Fruit fly (Drosophila melanogaster) whole organism, embryonic: ENCODE measurements around the gene lectin-33A.

Source experiments
- Atf6 ChIP-seq: fragments of 200-800 bp; sonication (Bioruptor generic); IDR thresholded peaks from 2 replicates; pipeline ENCODE4 v1.3.6; 2022; ENCODE audit warnings: missing biosample characterization, missing genetic modification characterization
- B-H1 ChIP-seq: fragments of 200-800 bp; sonication (Bioruptor generic); IDR thresholded peaks from 3 replicates; pipeline ENCODE4 v1.3.6; 2022; ENCODE audit warnings: missing biosample characterization, missing genetic modification characterization
- BEAF-32 ChIP-seq: fragments of 200-800 bp; sonication (Bioruptor generic); optimal IDR thresholded peaks from 3 replicates; lab custom pipeline; 2017; ENCODE audit warnings: missing biosample characterization, missing genetic modification characterization, mild to moderate bottlenecking, moderate library complexity, missing genetic modification reagents
- Bdp1 ChIP-seq: fragments of 200-800 bp; sonication (Bioruptor generic); optimal IDR thresholded peaks from 3 replicates; lab custom pipeline; 2016; ENCODE audit warnings: missing biosample characterization, missing genetic modification characterization
- CG10654 ChIP-seq: fragments of 200-800 bp; sonication (Bioruptor generic); optimal IDR thresholded peaks from 2 replicates; lab custom pipeline; 2016; ENCODE audit warnings: missing biosample characterization, missing genetic modification characterization
- CG10959 ChIP-seq: fragments of 200-800 bp; sonication (Bioruptor generic); IDR thresholded peaks from 2 replicates; pipeline ENCODE4 v1.3.6; 2022; ENCODE audit warnings: missing biosample characterization, missing genetic modification characterization
- CG13123 ChIP-seq: fragments of 200-800 bp; sonication (Bioruptor generic); optimal IDR thresholded peaks from 2 replicates; lab custom pipeline; 2016; ENCODE audit warnings: missing biosample characterization, missing genetic modification characterization
- CG15479 ChIP-seq: fragments of 200-800 bp; sonication (Bioruptor generic); optimal IDR thresholded peaks from 3 replicates; lab custom pipeline; 2019; ENCODE audit warnings: missing biosample characterization, mild to moderate bottlenecking, missing genetic modification characterization, moderate library complexity
- CG17186 ChIP-seq: fragments of 200-800 bp; sonication (Bioruptor generic); optimal IDR thresholded peaks from 3 replicates; lab custom pipeline; 2017; ENCODE audit warnings: missing biosample characterization, missing genetic modification reagents, missing genetic modification characterization
- CG2116 ChIP-seq: fragments of 200-800 bp; sonication (Bioruptor generic); optimal IDR thresholded peaks from 3 replicates; lab custom pipeline; 2018; ENCODE audit warnings: missing biosample characterization, mild to moderate bottlenecking, missing genetic modification characterization
- CG32767 ChIP-seq: fragments of 200-800 bp; sonication (Bioruptor generic); IDR thresholded peaks from 2 replicates; pipeline ENCODE4 v1.3.6; 2022; ENCODE audit warnings: missing biosample characterization, missing genetic modification characterization
- CG33557 ChIP-seq: fragments of 200-800 bp; sonication (Bioruptor generic); optimal IDR thresholded peaks from 2 replicates; lab custom pipeline; 2019; ENCODE audit warnings: missing biosample characterization, mild to moderate bottlenecking, missing genetic modification characterization, moderate library complexity
- CG34224 ChIP-seq: fragments of 200-800 bp; sonication (Bioruptor generic); IDR thresholded peaks from 3 replicates; pipeline ENCODE4 v1.3.6; 2022; ENCODE audit warnings: missing biosample characterization, missing genetic modification characterization; ENCODE audit not compliant: partially characterized antibody
- CG3995 ChIP-seq: fragments of 200-800 bp; sonication (Bioruptor generic); optimal IDR thresholded peaks from 3 replicates; lab custom pipeline; 2016; ENCODE audit warnings: missing biosample characterization, missing genetic modification characterization
- CG6683 ChIP-seq: fragments of 200-800 bp; sonication (Bioruptor generic); optimal IDR thresholded peaks from 2 replicates; lab custom pipeline; 2017; ENCODE audit warnings: missing biosample characterization, mild to moderate bottlenecking, missing genetic modification characterization, missing genetic modification reagents
- CG8290 ChIP-seq, 3 experiments: fragments of 200-800 bp; sonication (Bioruptor generic); optimal IDR thresholded peaks; 2 replicates each; lab custom pipeline; 2016 to 2019; ENCODE audit warnings: missing biosample characterization in 3 of 3, missing genetic modification characterization in 3 of 3, mild to moderate bottlenecking in 2 of 3, moderate library complexity in 1 of 3
- CG9727 ChIP-seq: fragments of 200-800 bp; sonication (Bioruptor generic); optimal IDR thresholded peaks from 3 replicates; lab custom pipeline; 2017; ENCODE audit warnings: missing biosample characterization, mild to moderate bottlenecking, missing genetic modification characterization
- Dad ChIP-seq: fragments of 200-800 bp; sonication (Bioruptor generic); optimal IDR thresholded peaks from 3 replicates; lab custom pipeline; 2016; ENCODE audit warnings: missing biosample characterization, missing genetic modification characterization
- Dip3 ChIP-seq: fragments of 200-800 bp; sonication (Bioruptor generic); optimal IDR thresholded peaks from 3 replicates; lab custom pipeline; 2016; ENCODE audit warnings: missing biosample characterization, missing genetic modification characterization
- Drgx ChIP-seq: fragments of 200-800 bp; sonication (Bioruptor generic); IDR thresholded peaks from 2 replicates; pipeline ENCODE4 v1.3.6; 2022; ENCODE audit warnings: missing biosample characterization, missing genetic modification characterization
- E2f1 ChIP-seq: fragments of 200-800 bp; sonication (Bioruptor generic); IDR thresholded peaks from 2 replicates; pipeline ENCODE4 v1.3.6; 2022; ENCODE audit warnings: missing biosample characterization, missing genetic modification characterization
- Fer3 ChIP-seq: fragments of 200-800 bp; sonication (Bioruptor generic); optimal IDR thresholded peaks from 2 replicates; lab custom pipeline; 2018; ENCODE audit warnings: missing biosample characterization, mild to moderate bottlenecking, missing genetic modification characterization, moderate library complexity
- GATAe ChIP-seq: fragments of 200-800 bp; sonication (Bioruptor generic); conservative IDR thresholded peaks from 2 replicates; pipeline ENCODE4 v1.3.6; 2022; ENCODE audit warnings: missing biosample characterization, missing genetic modification characterization
- Hr51 ChIP-seq, 2 experiments: fragments of 200-800 bp; sonication (Bioruptor generic); optimal IDR thresholded peaks; 2 replicates in 1 of 2; 3 replicates in 1 of 2; lab custom pipeline; 2016 to 2018; ENCODE audit warnings: missing biosample characterization in 2 of 2, missing genetic modification characterization in 2 of 2, mild to moderate bottlenecking in 1 of 2, moderate library complexity in 1 of 2
- Hr78 ChIP-seq, 2 experiments: fragments of 200-800 bp in 1 of 2; fragments of >200 bp in 1 of 2; sonication (Bioruptor generic) in 1 of 2; optimal IDR thresholded peaks; 2 replicates each; lab custom pipeline; 2017 to 2019; ENCODE audit warnings: missing biosample characterization in 2 of 2, missing genetic modification characterization in 2 of 2, mild to moderate bottlenecking in 1 of 2, moderate library complexity in 1 of 2
- Oli ChIP-seq: fragments of 200-800 bp; sonication (Bioruptor generic); optimal IDR thresholded peaks from 2 replicates; lab custom pipeline; 2018; ENCODE audit warnings: missing biosample characterization, mild to moderate bottlenecking, missing genetic modification characterization, moderate library complexity
- PHDP ChIP-seq: fragments of 200-800 bp; sonication (Bioruptor generic); optimal IDR thresholded peaks from 3 replicates; lab custom pipeline; 2018; ENCODE audit warnings: missing biosample characterization, mild to moderate bottlenecking, missing genetic modification characterization, moderate library complexity
- Side ChIP-seq: fragments of 200-800 bp; sonication (Bioruptor generic); optimal IDR thresholded peaks from 2 replicates; lab custom pipeline; 2016; ENCODE audit warnings: missing biosample characterization, missing genetic modification characterization
- Sin3A ChIP-seq: fragments of >200 bp; optimal IDR thresholded peaks from 2 replicates; lab custom pipeline; 2018
- Sry-δ ChIP-seq: fragments of 200-800 bp; sonication (Bioruptor generic); optimal IDR thresholded peaks from 2 replicates; lab custom pipeline; 2016; ENCODE audit warnings: missing biosample characterization, missing genetic modification characterization
- Tbp ChIP-seq: fragments of >200 bp; optimal IDR thresholded peaks from 2 replicates; lab custom pipeline; 2018; ENCODE audit warnings: missing biosample characterization, missing genetic modification characterization
- ap ChIP-seq: fragments of 200-800 bp; sonication (Bioruptor generic); IDR thresholded peaks from 2 replicates; pipeline ENCODE4 v1.3.6; 2022; ENCODE audit warnings: missing biosample characterization, missing genetic modification characterization
- az2 ChIP-seq: fragments of 200-800 bp; sonication (Bioruptor generic); optimal IDR thresholded peaks from 3 replicates; lab custom pipeline; 2016; ENCODE audit warnings: missing biosample characterization, missing genetic modification characterization
- cg ChIP-seq: fragments of 200-800 bp; sonication (Bioruptor generic); optimal IDR thresholded peaks from 3 replicates; lab custom pipeline; 2019; ENCODE audit warnings: missing biosample characterization, mild to moderate bottlenecking, missing genetic modification characterization, moderate library complexity
- dysf ChIP-seq: fragments of 200-800 bp; sonication (Bioruptor generic); IDR thresholded peaks from 3 replicates; pipeline ENCODE4 v1.3.6; 2022; ENCODE audit warnings: missing biosample characterization, missing genetic modification characterization
- ewg ChIP-seq: fragments of 200-800 bp; sonication (Bioruptor generic); optimal IDR thresholded peaks from 3 replicates; lab custom pipeline; 2017; ENCODE audit warnings: mild to moderate bottlenecking, missing biosample characterization, missing genetic modification reagents, missing genetic modification characterization
- fru ChIP-seq: fragments of >200 bp; optimal IDR thresholded peaks from 2 replicates; lab custom pipeline; 2017
- her ChIP-seq: fragments of 200-800 bp; sonication (Bioruptor generic); optimal IDR thresholded peaks from 2 replicates; lab custom pipeline; 2016; ENCODE audit warnings: missing biosample characterization, missing genetic modification characterization
- lmd ChIP-seq: fragments of 200-800 bp; sonication (Bioruptor generic); IDR thresholded peaks from 2 replicates; pipeline ENCODE4 v1.3.6; 2022; ENCODE audit warnings: missing biosample characterization, missing genetic modification characterization
- pan ChIP-seq, 4 experiments: fragments of >200 bp in 3 of 4; fragments of 200-800 bp in 1 of 4; sonication (Bioruptor generic) in 1 of 4; optimal IDR thresholded peaks in 3 of 4; IDR thresholded peaks in 1 of 4; 2 replicates each; pipeline versions ENCODE4 v1.3.6 to Lab custom; 2017 to 2022; ENCODE audit warnings: missing biosample characterization in 2 of 4, missing genetic modification characterization in 2 of 4, mixed read lengths in 1 of 4
- pb ChIP-seq: fragments of 200-800 bp; sonication (Bioruptor generic); optimal IDR thresholded peaks from 3 replicates; lab custom pipeline; 2016; ENCODE audit warnings: missing biosample characterization, missing genetic modification characterization
- prd ChIP-seq, 3 experiments: fragments of >200 bp in 2 of 3; fragments of 200-800 bp in 1 of 3; sonication (Bioruptor generic) in 1 of 3; optimal IDR thresholded peaks in 2 of 3; IDR thresholded peaks in 1 of 3; 2 replicates in 2 of 3; 3 replicates in 1 of 3; pipeline versions ENCODE4 v1.3.6 to Lab custom; 2017 to 2022; ENCODE audit warnings: missing biosample characterization in 1 of 3, missing genetic modification characterization in 1 of 3
- pros ChIP-seq: fragments of 200-800 bp; sonication (Bioruptor generic); optimal IDR thresholded peaks from 3 replicates; lab custom pipeline; 2019; ENCODE audit warnings: missing biosample characterization, mild to moderate bottlenecking, missing genetic modification characterization, moderate library complexity
- ro ChIP-seq: fragments of 200-800 bp; sonication (Bioruptor generic); IDR thresholded peaks from 2 replicates; pipeline ENCODE4 v1.3.6; 2022; ENCODE audit warnings: missing biosample characterization, missing genetic modification characterization
- sqz ChIP-seq: fragments of 200-800 bp; sonication (Bioruptor generic); optimal IDR thresholded peaks from 3 replicates; lab custom pipeline; 2018; ENCODE audit warnings: missing biosample characterization, mild to moderate bottlenecking, missing genetic modification characterization
- tna ChIP-seq: fragments of 200-800 bp; sonication (Bioruptor generic); IDR thresholded peaks from 2 replicates; pipeline ENCODE4 v1.3.6; 2022; ENCODE audit warnings: missing biosample characterization, missing genetic modification characterization; ENCODE audit not compliant: partially characterized antibody
- vfl ChIP-seq: fragments of 200-800 bp; sonication (Bioruptor generic); optimal IDR thresholded peaks from 2 replicates; lab custom pipeline; 2016; ENCODE audit warnings: missing biosample characterization, missing genetic modification characterization
- vvl ChIP-seq: fragments of 200-800 bp; sonication (Bioruptor generic); IDR thresholded peaks from 2 replicates; pipeline ENCODE4 v1.3.6; 2022; ENCODE audit warnings: missing biosample characterization, missing genetic modification characterization
- yki ChIP-seq: fragments of >200 bp; optimal IDR thresholded peaks from 3 replicates; lab custom pipeline; 2018
- zf30C ChIP-seq: fragments of 200-800 bp; sonication (Bioruptor generic); optimal IDR thresholded peaks from 3 replicates; lab custom pipeline; 2018; ENCODE audit warnings: missing biosample characterization, mild to moderate bottlenecking, missing genetic modification characterization

lectin-33A gene

dm6 chr2L:11010999-11011398 is 9.1 kb downstream of the lectin-33A start, which contains the start of the genes Art8 and dUTPase (continued):
- TF ChIP-seq CG6683 (GFP tag; lab: Kevin White, UChicago): peak; percentile 44
- peak; percentile 89 for TF ChIP-seq Sry-δ (GFP tag; lab: Kevin White, UChicago)
- peak; percentile 78 for TF ChIP-seq Atf6 (GFP tag; lab: Robert Waterston, UW)
- peak; percentile 74 for TF ChIP-seq CG9727 (GFP tag; lab: Kevin White, UChicago)
- TF ChIP-seq prd (optimal IDR thresholded peaks at IDR 0.05; lab: Kevin White, UChicago): no peak
- TF ChIP-seq prd (GFP tag; IDR thresholded peaks at IDR 0.05; lab: Robert Waterston, UW): peak; percentile 76
- no peak for TF ChIP-seq sqz (GFP tag; lab: Kevin White, UChicago)
- TF ChIP-seq ro (GFP tag; lab: Robert Waterston, UW): no peak
- no peak for TF ChIP-seq Dip3 (GFP tag; lab: Kevin White, UChicago)
- TF ChIP-seq yki (lab: Kevin White, UChicago): no peak
- peak; percentile 61 for TF ChIP-seq lmd (GFP tag; lab: Robert Waterston, UW)
- peak; percentile 89 for TF ChIP-seq CG34224 (GFP tag; lab: Robert Waterston, UW)
- no peak for TF ChIP-seq fru
- TF ChIP-seq Bdp1: peak; percentile 30
- peak; percentile 23; the same call in 1 of the 2 replicates for TF ChIP-seq CG10959 (GFP tag; lab: Robert Waterston, UW)
- peak; percentile 92 for TF ChIP-seq BEAF-32 (GFP tag; lab: Kevin White, UChicago)
- TF ChIP-seq dysf (GFP tag; lab: Robert Waterston, UW): peak; percentile 54
- peak; percentile 25 for TF ChIP-seq Sin3A (lab: Kevin White, UChicago)
- TF ChIP-seq CG32767: 0 out of 2 replicates have a peak, but pooled peaks have one; percentile 37
- peak; percentile 51 for TF ChIP-seq CG17186 (GFP tag; lab: Kevin White, UChicago)
- peak; percentile 65 for TF ChIP-seq Fer3 (tag; lab: Kevin White, UChicago)
- TF ChIP-seq her (GFP tag; lab: Kevin White, UChicago): no peak
- TF ChIP-seq CG3995 (GFP tag; lab: Kevin White, UChicago): peak; percentile 39
- TF ChIP-seq tna: peak; percentile 48; the same call in 1 of the 2 replicates
- peak; percentile 70 for TF ChIP-seq CG8290 (GFP tag; optimal IDR thresholded peaks at IDR 0.05; lab: Kevin White, UChicago)
- no peak for TF ChIP-seq CG8290 (tag; optimal IDR thresholded peaks at IDR 0.05; lab: Kevin White, UChicago)
- TF ChIP-seq PHDP (tag; lab: Kevin White, UChicago): peak; percentile 78
- TF ChIP-seq Oli: peak; percentile 5
- no peak for TF ChIP-seq pb (GFP tag; lab: Kevin White, UChicago)
- no peak for TF ChIP-seq cg (GFP tag; lab: Kevin White, UChicago)
- TF ChIP-seq ewg (GFP tag; lab: Kevin White, UChicago): peak; percentile 28
- peak; percentile 76 for TF ChIP-seq vvl (GFP tag; lab: Robert Waterston, UW)
- TF ChIP-seq ap (GFP tag; lab: Robert Waterston, UW): peak; percentile 22; the same call in 1 of the 2 replicates
- no peak for TF ChIP-seq CG15479
- TF ChIP-seq CG2116 (GFP tag; lab: Kevin White, UChicago): peak; percentile 98
- TF ChIP-seq E2f1: peak; percentile 42; the same call in 1 of the 2 replicates
- TF ChIP-seq Hr78 (GFP tag; optimal IDR thresholded peaks at IDR 0.05; lab: Kevin White, UChicago): no peak
- TF ChIP-seq Dad: peak; percentile 51
- peak; percentile 78 for TF ChIP-seq CG13123 (GFP tag; lab: Kevin White, UChicago)
- TF ChIP-seq CG33557 (GFP tag; lab: Kevin White, UChicago): peak; percentile 15
- no peak for TF ChIP-seq pan (optimal IDR thresholded peaks at IDR 0.05; lab: Kevin White, UChicago)
- peak in 1 of 2 experiments; percentile 62 for TF ChIP-seq pan (GFP tag; optimal IDR thresholded peaks at IDR 0.05 in 1 of 2, IDR thresholded peaks at IDR 0.05 in 1 of 2)
- peak in 1 of 2 experiments; percentile 34 for TF ChIP-seq Hr51 (GFP tag; optimal IDR thresholded peaks at IDR 0.05; lab: Kevin White, UChicago)
- peak; percentile 76 for TF ChIP-seq az2 (GFP tag; lab: Kevin White, UChicago)
- TF ChIP-seq Drgx: no peak
- no peak for TF ChIP-seq zf30C
- peak; percentile 70 for TF ChIP-seq CG10654
- TF ChIP-seq Tbp (GFP tag; lab: Kevin White, UChicago): no peak
- TF ChIP-seq GATAe (GFP tag; lab: Robert Waterston, UW): no peak
- TF ChIP-seq B-H1: no peak
- no peak for TF ChIP-seq pros (GFP tag; lab: Kevin White, UChicago)
- no peak for TF ChIP-seq Side (GFP tag; lab: Kevin White, UChicago)
- TF ChIP-seq vfl (GFP tag; lab: Kevin White, UChicago): peak; percentile 48
